Worm (Caenorhabditis elegans) whole organism, young adult: ENCODE results near the gene F12A10.9.
A peak's percentile ranks its signal among the peaks of the same experiment; 100 is the strongest.

Source experiments
- D2030.7 ChIP-seq: fragments of 200-800 bp; sonication (Bioruptor generic); IDR thresholded peaks from 2 replicates; pipeline ENCODE4 v1.3.6; 2022; ENCODE audit warnings: missing genetic modification reagents, missing genetic modification characterization, missing compliant biosample characterization
- F10E7.11 ChIP-seq: sonication (generic microtip); optimal IDR thresholded peaks from 2 replicates; lab custom pipeline; 2017; ENCODE audit warnings: mild to moderate bottlenecking, missing genetic modification characterization, moderate library complexity, missing compliant biosample characterization
- F33H1.4 ChIP-seq: fragments of 200-800 bp; sonication (Bioruptor generic); IDR thresholded peaks from 2 replicates; pipeline ENCODE4 v1.3.6; 2022; ENCODE audit warnings: missing genetic modification reagents, missing genetic modification characterization, missing compliant biosample characterization
- F52B5.7 ChIP-seq: sonication (generic microtip); optimal IDR thresholded peaks from 2 replicates; lab custom pipeline; 2016; ENCODE audit warnings: mild to moderate bottlenecking, missing genetic modification characterization, missing compliant biosample characterization
- K12H6.12 ChIP-seq: fragments of 200-800 bp; sonication (Bioruptor generic); optimal IDR thresholded peaks from 2 replicates; lab custom pipeline; 2018; ENCODE audit warnings: mild to moderate bottlenecking, missing genetic modification characterization, missing compliant biosample characterization
- Y56A3A.18 ChIP-seq: fragments of 200-800 bp; sonication (Bioruptor generic); IDR thresholded peaks from 2 replicates; pipeline ENCODE4 v1.3.6; 2022; ENCODE audit warnings: missing genetic modification reagents, missing genetic modification characterization, missing compliant biosample characterization
- Y95B8A.8 ChIP-seq: fragments of 200-800 bp; sonication (Bioruptor generic); IDR thresholded peaks from 2 replicates; pipeline ENCODE4 v1.3.6; 2022; ENCODE audit warnings: missing genetic modification reagents, missing genetic modification characterization, missing compliant biosample characterization
- attf-6 ChIP-seq: fragments of 200-800 bp; sonication (Bioruptor generic); IDR thresholded peaks from 2 replicates; pipeline ENCODE4 v1.3.6; 2022; ENCODE audit warnings: missing genetic modification reagents, missing genetic modification characterization, missing compliant biosample characterization
- cebp-1 ChIP-seq, 2 experiments: fragments of 200-800 bp in 1 of 2; sonication (Bioruptor generic) in 1 of 2; sonication (generic microtip) in 1 of 2; IDR thresholded peaks in 1 of 2; optimal IDR thresholded peaks in 1 of 2; 2 replicates each; pipeline versions ENCODE4 v1.3.6 to Lab custom; 2017 to 2022; ENCODE audit warnings: missing compliant biosample characterization in 2 of 2, missing genetic modification characterization in 2 of 2, mild to moderate bottlenecking in 1 of 2, missing genetic modification reagents in 1 of 2, moderate library complexity in 1 of 2
- cebp-2 ChIP-seq: fragments of 200-800 bp; sonication (Bioruptor generic); IDR thresholded peaks from 2 replicates; pipeline ENCODE4 v1.3.6; 2022; ENCODE audit warnings: missing genetic modification characterization, missing compliant biosample characterization
- ceh-100 ChIP-seq: fragments of 200-800 bp; sonication (Bioruptor generic); IDR thresholded peaks from 2 replicates; pipeline ENCODE4 v1.3.6; 2022; ENCODE audit warnings: missing genetic modification reagents, missing genetic modification characterization, missing compliant biosample characterization
- ceh-27 ChIP-seq: fragments of 200-800 bp; sonication (Bioruptor generic); optimal IDR thresholded peaks from 2 replicates; lab custom pipeline; 2018; ENCODE audit warnings: mild to moderate bottlenecking, missing genetic modification characterization, moderate library complexity, missing compliant biosample characterization
- ceh-58 ChIP-seq: fragments of 200-800 bp; sonication (Bioruptor generic); IDR thresholded peaks from 2 replicates; pipeline ENCODE4 v1.3.6; 2022; ENCODE audit warnings: missing genetic modification characterization, missing compliant biosample characterization
- ceh-91 ChIP-seq: fragments of 200-800 bp; sonication (Bioruptor generic); IDR thresholded peaks from 2 replicates; pipeline ENCODE4 v1.3.6; 2022; ENCODE audit warnings: missing genetic modification reagents, missing genetic modification characterization, missing compliant biosample characterization
- dox-1 ChIP-seq: fragments of 200-800 bp; sonication (Bioruptor generic); IDR thresholded peaks from 2 replicates; pipeline ENCODE4 v1.3.6; 2022; ENCODE audit warnings: missing genetic modification reagents, missing genetic modification characterization, missing compliant biosample characterization
- dpl-1 ChIP-seq: fragments of 150-350 bp; optimal IDR thresholded peaks from 2 replicates; lab custom pipeline; 2014; ENCODE audit warnings: missing biosample characterization, missing genetic modification reagents, missing genetic modification characterization
- egl-44 ChIP-seq: fragments of 200-800 bp; sonication (Bioruptor generic); IDR thresholded peaks from 2 replicates; pipeline ENCODE4 v1.3.6; 2022; ENCODE audit warnings: missing genetic modification reagents, missing genetic modification characterization, missing compliant biosample characterization
- gei-17 ChIP-seq: fragments of 200-800 bp; sonication (Bioruptor generic); optimal IDR thresholded peaks from 2 replicates; lab custom pipeline; 2018; ENCODE audit warnings: mild to moderate bottlenecking, missing genetic modification characterization, missing compliant biosample characterization
- him-1 ChIP-seq: sonication (generic microtip); optimal IDR thresholded peaks from 2 replicates; lab custom pipeline; 2016; ENCODE audit warnings: missing genotype, missing genetic modification reagents, missing genetic modification characterization, missing compliant biosample characterization
- hmg-1.2 ChIP-seq: fragments of 200-800 bp; sonication (Bioruptor generic); IDR thresholded peaks from 2 replicates; pipeline ENCODE4 v1.3.6; 2022; ENCODE audit warnings: missing genetic modification reagents, missing genetic modification characterization, missing compliant biosample characterization
- lag-1 ChIP-seq: fragments of 200-800 bp; sonication (Bioruptor generic); IDR thresholded peaks from 2 replicates; pipeline ENCODE4 v1.3.6; 2022; ENCODE audit warnings: missing genetic modification reagents, missing genetic modification characterization, missing compliant biosample characterization
- lin-35 ChIP-seq, 3 experiments: fragments of 150-350 bp in 2 of 3; sonication (generic microtip) in 1 of 3; optimal IDR thresholded peaks; 2 replicates each; lab custom pipeline; 2014 to 2018; ENCODE audit warnings: missing biosample characterization in 3 of 3, missing genetic modification characterization in 3 of 3, missing genetic modification reagents in 3 of 3
- lin-54 ChIP-seq: fragments of 200-800 bp; sonication (Bioruptor generic); optimal IDR thresholded peaks from 2 replicates; lab custom pipeline; 2018; ENCODE audit warnings: mild to moderate bottlenecking, missing genetic modification characterization, missing compliant biosample characterization
- lir-1 ChIP-seq: fragments of 200-800 bp; sonication (Bioruptor generic); conservative IDR thresholded peaks from 2 replicates; pipeline ENCODE4 v1.3.6; 2022; ENCODE audit warnings: missing genetic modification reagents, missing genetic modification characterization, missing compliant biosample characterization
- lsl-1 ChIP-seq: fragments of 200-800 bp; sonication (Bioruptor generic); optimal IDR thresholded peaks from 2 replicates; lab custom pipeline; 2018; ENCODE audit warnings: mild to moderate bottlenecking, missing genetic modification characterization, moderate library complexity, missing compliant biosample characterization
- madf-3 ChIP-seq: fragments of 200-800 bp; sonication (Bioruptor generic); IDR thresholded peaks from 2 replicates; pipeline ENCODE4 v1.3.6; 2022; ENCODE audit warnings: missing genetic modification reagents, missing genetic modification characterization, missing compliant biosample characterization
- madf-6 ChIP-seq: fragments of 200-800 bp; sonication (Bioruptor generic); IDR thresholded peaks from 2 replicates; pipeline ENCODE4 v1.3.6; 2022; ENCODE audit warnings: missing genetic modification reagents, missing genetic modification characterization, missing compliant biosample characterization
- madf-8 ChIP-seq: fragments of 200-800 bp; sonication (Bioruptor generic); conservative IDR thresholded peaks from 2 replicates; pipeline ENCODE4 v1.3.6; 2022; ENCODE audit warnings: missing genetic modification reagents, missing genetic modification characterization, missing compliant biosample characterization
- mcd-1 ChIP-seq: fragments of 200-800 bp; sonication (Bioruptor generic); IDR thresholded peaks from 2 replicates; pipeline ENCODE4 v1.3.6; 2022; ENCODE audit warnings: missing genetic modification reagents, missing genetic modification characterization, missing compliant biosample characterization
- nfya-2 ChIP-seq: fragments of 200-800 bp; sonication (Bioruptor generic); IDR thresholded peaks from 2 replicates; pipeline ENCODE4 v1.3.6; 2022; ENCODE audit warnings: missing genetic modification reagents, missing genetic modification characterization, missing compliant biosample characterization
- nhr-120 ChIP-seq: fragments of 200-800 bp; sonication (Bioruptor generic); IDR thresholded peaks from 2 replicates; pipeline ENCODE4 v1.3.6; 2022; ENCODE audit warnings: missing genetic modification characterization, missing compliant biosample characterization
- pbrm-1 ChIP-seq: fragments of 200-800 bp; sonication (Bioruptor generic); IDR thresholded peaks from 2 replicates; pipeline ENCODE4 v1.3.6; 2022; ENCODE audit warnings: missing genetic modification reagents, missing genetic modification characterization, missing compliant biosample characterization
- pha-4 ChIP-seq: fragments of 150-350 bp; sonication (generic microtip); optimal IDR thresholded peaks from 2 replicates; lab custom pipeline; 2014; ENCODE audit warnings: missing biosample characterization, missing genetic modification reagents, missing genetic modification characterization
- rcor-1 ChIP-seq: fragments of 200-800 bp; sonication (Bioruptor generic); IDR thresholded peaks from 2 replicates; pipeline ENCODE4 v1.3.6; 2022; ENCODE audit warnings: missing genetic modification reagents, missing genetic modification characterization, missing compliant biosample characterization
- repo-1 ChIP-seq: sonication (generic microtip); optimal IDR thresholded peaks from 2 replicates; lab custom pipeline; 2017; ENCODE audit warnings: mild to moderate bottlenecking, missing genetic modification characterization, missing compliant biosample characterization
- snpc-1.3 ChIP-seq: sonication (generic microtip); optimal IDR thresholded peaks from 2 replicates; lab custom pipeline; 2017; ENCODE audit warnings: missing genetic modification characterization, mild to moderate bottlenecking, missing compliant biosample characterization, antibody characterized with exemption, moderate library complexity, missing genotype, missing genetic modification reagents; ENCODE audit not compliant: insufficient read depth
- tbp1 ChIP-seq: fragments of 200-800 bp; sonication (Bioruptor generic); optimal IDR thresholded peaks from 2 replicates; lab custom pipeline; 2018; ENCODE audit warnings: mild to moderate bottlenecking, missing genetic modification characterization, missing compliant biosample characterization
- tlf-1 ChIP-seq: fragments of 200-800 bp; sonication (Bioruptor generic); optimal IDR thresholded peaks from 2 replicates; lab custom pipeline; 2018; ENCODE audit warnings: mild to moderate bottlenecking, missing genetic modification characterization, missing compliant biosample characterization
- unc-130 ChIP-seq: sonication (generic microtip); optimal IDR thresholded peaks from 2 replicates; lab custom pipeline; 2016; ENCODE audit warnings: missing genetic modification reagents, missing genetic modification characterization, missing compliant biosample characterization
- zim-3 ChIP-seq: sonication (generic microtip); optimal IDR thresholded peaks from 2 replicates; lab custom pipeline; 2017; ENCODE audit warnings: mild to moderate bottlenecking, missing genetic modification characterization, moderate library complexity, missing compliant biosample characterization
- ztf-18 ChIP-seq: sonication (generic microtip); optimal IDR thresholded peaks from 2 replicates; lab custom pipeline; 2016; ENCODE audit warnings: missing genotype, mild to moderate bottlenecking, missing genetic modification characterization, missing compliant biosample characterization
- ztf-22 ChIP-seq: fragments of 200-800 bp; sonication (Bioruptor generic); optimal IDR thresholded peaks from 2 replicates; lab custom pipeline; 2018; ENCODE audit warnings: mild to moderate bottlenecking, missing genetic modification characterization, moderate library complexity, missing compliant biosample characterization
- ztf-3 ChIP-seq: fragments of 200-800 bp; sonication (Bioruptor generic); optimal IDR thresholded peaks from 2 replicates; lab custom pipeline; 2018; ENCODE audit warnings: mild to moderate bottlenecking, missing genetic modification characterization, missing compliant biosample characterization
- ztf-6 ChIP-seq: fragments of 200-800 bp; sonication (Bioruptor generic); IDR thresholded peaks from 2 replicates; pipeline ENCODE4 v1.3.6; 2022; ENCODE audit warnings: missing genetic modification reagents, missing genetic modification characterization, missing compliant biosample characterization

F12A10.9 gene

DNA sequence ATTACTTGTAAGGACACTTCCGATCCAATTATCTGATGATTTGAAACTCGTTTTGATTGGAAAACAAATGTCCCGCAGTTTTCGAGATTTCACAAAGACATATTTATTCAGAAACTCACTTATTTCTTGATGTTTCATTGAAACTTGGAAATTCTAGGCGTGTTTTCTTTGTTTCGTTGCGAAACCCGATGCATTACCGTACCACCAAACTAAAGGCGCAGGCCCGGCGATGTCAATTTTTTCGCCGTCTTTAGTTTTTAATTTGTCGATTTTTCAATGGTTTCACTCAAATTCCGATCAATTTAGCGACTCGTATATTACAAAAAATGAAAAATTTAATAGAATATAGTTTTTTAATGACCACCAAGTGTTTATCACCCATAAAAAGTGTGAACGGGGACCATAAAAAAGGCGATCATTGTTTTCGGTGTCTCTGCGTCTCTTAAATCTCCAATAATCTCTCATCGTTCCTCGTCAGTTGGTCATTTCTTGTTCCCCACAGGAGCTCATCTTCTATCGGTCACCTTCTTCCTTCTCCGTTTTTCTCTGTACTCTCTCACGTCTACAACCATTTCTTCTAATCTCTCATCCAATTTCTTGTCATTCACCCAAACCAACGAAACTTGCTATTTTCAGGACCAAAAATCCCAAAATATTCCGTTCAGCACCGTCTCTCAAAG, 32.6 kb upstream of the F12A10.9 start, which contains the start of gene clr-1 (continued):
- peak; percentile 24 for TF ChIP-seq snpc-1.3 (tag; lab: Kevin White, UChicago)
- TF ChIP-seq lsl-1 (GFP tag; lab: Kevin White, UChicago) = peak; percentile 94
- TF ChIP-seq D2030.7 (GFP tag; lab: Robert Waterston, UW) = peak; percentile 28; the same call in 1 of the 2 replicates
- TF ChIP-seq K12H6.12 (tag; lab: Kevin White, UChicago) = no peak
- no peak for TF ChIP-seq zim-3 (tag; lab: Kevin White, UChicago)
- TF ChIP-seq lin-54 (GFP tag; lab: Kevin White, UChicago) = peak; percentile 9
- no peak for TF ChIP-seq ceh-27
- no peak for TF ChIP-seq Y56A3A.18 (GFP tag; lab: Robert Waterston, UW)

ce11 chrII:5473946-5474423, 24.5 kb upstream of the F12A10.9 start, which contains the start of gene mrps-16:
Gene mrps-16 (plus strand): TSS chrII:5474373.
- TF ChIP-seq lag-1 (GFP tag; lab: Robert Waterston, UW) = no peak
- no peak for TF ChIP-seq egl-44
- TF ChIP-seq dpl-1 = peak; percentile 71
- no peak for TF ChIP-seq F52B5.7 (tag; lab: Kevin White, UChicago)
- TF ChIP-seq repo-1 (tag; lab: Kevin White, UChicago) = no peak
- TF ChIP-seq madf-6 = peak; percentile 83
- no peak for TF ChIP-seq cebp-2 (GFP tag; lab: Robert Waterston, UW)
- TF ChIP-seq gei-17 (GFP tag; lab: Kevin White, UChicago) = no peak
- no peak for TF ChIP-seq ceh-100 (GFP tag; lab: Robert Waterston, UW)
- TF ChIP-seq tlf-1 = no peak
- peak; percentile 31; the same call in 1 of the 2 replicates for TF ChIP-seq hmg-1.2
- 0 out of 2 replicates have a peak, but pooled peaks have one; percentile 50 for TF ChIP-seq madf-3
- TF ChIP-seq nfya-2 (GFP tag; lab: Robert Waterston, UW) = no peak
- no peak for TF ChIP-seq lir-1 (GFP tag; lab: Robert Waterston, UW)
- peak; percentile 87 for TF ChIP-seq lin-54 (GFP tag; lab: Kevin White, UChicago)
- no peak for TF ChIP-seq nhr-120
- TF ChIP-seq ceh-58 (GFP tag; lab: Robert Waterston, UW) = no peak
- peak; percentile 26; the same call in 1 of the 2 replicates for TF ChIP-seq mcd-1 (GFP tag; lab: Robert Waterston, UW)
- no peak for TF ChIP-seq ztf-22 (GFP tag; lab: Kevin White, UChicago)
- TF ChIP-seq F33H1.4 (GFP tag; lab: Robert Waterston, UW) = peak; percentile 42
- no peak for TF ChIP-seq F10E7.11 (tag; lab: Kevin White, UChicago)
- TF ChIP-seq madf-8 = peak; percentile 43
- no peak for TF ChIP-seq Y95B8A.8 (GFP tag; lab: Robert Waterston, UW)
- TF ChIP-seq lin-35 (GFP tag; optimal IDR thresholded peaks at IDR 0.05; lab: Kevin White, UChicago) = peak in 2 of 3 experiments; percentile 27 to 91
- no peak for TF ChIP-seq pha-4 (tag; lab: Kevin White, UChicago)
- peak; percentile 25 for TF ChIP-seq tbp1 (GFP tag; lab: Kevin White, UChicago)
- TF ChIP-seq snpc-1.3 (tag; lab: Kevin White, UChicago) = peak; percentile 30
- TF ChIP-seq unc-130 (GFP tag; lab: Kevin White, UChicago) = no peak
- 0 out of 2 replicates have a peak, but pooled peaks have one; percentile 17 for TF ChIP-seq ceh-91
- 0 out of 2 replicates have a peak, but pooled peaks have one; percentile 19 for TF ChIP-seq pbrm-1 (GFP tag; lab: Robert Waterston, UW)
- TF ChIP-seq ztf-3 (GFP tag; lab: Kevin White, UChicago) = no peak
- no peak for TF ChIP-seq attf-6 (GFP tag; lab: Robert Waterston, UW)
- TF ChIP-seq cebp-1 (GFP tag; IDR thresholded peaks at IDR 0.05; lab: Robert Waterston, UW) = no peak
- TF ChIP-seq cebp-1 (tag; optimal IDR thresholded peaks at IDR 0.05; lab: Kevin White, UChicago) = peak; percentile 28
- no peak for TF ChIP-seq ztf-18
- TF ChIP-seq rcor-1 = no peak
- TF ChIP-seq dox-1 (GFP tag; lab: Robert Waterston, UW) = no peak
- TF ChIP-seq ztf-6 (GFP tag; lab: Robert Waterston, UW) = no peak
- peak; percentile 55; the same call in 1 of the 2 replicates for TF ChIP-seq D2030.7 (GFP tag; lab: Robert Waterston, UW)
- no peak for TF ChIP-seq him-1 (tag; lab: Kevin White, UChicago)
